Fruit fly (Drosophila melanogaster) whole organism, embryonic: Measurements from ENCODE around the gene ArfGAP1.

Experiments
- CG32532 ChIP-seq: fragments of 200-800 bp; sonication (Bioruptor generic); IDR thresholded peaks from 2 replicates; pipeline ENCODE4 v1.3.6; 2022; ENCODE audit warnings: missing biosample characterization, missing genetic modification characterization
- peb ChIP-seq: fragments of 200-800 bp; sonication (Bioruptor generic); IDR thresholded peaks from 2 replicates; pipeline ENCODE4 v1.3.6; 2022; ENCODE audit warnings: missing biosample characterization, missing genetic modification characterization

dm6 chr3L:12432392-12433012, 15.1 kb upstream of the ArfGAP1 start, which contains the start of gene toe:
- no peak for TF ChIP-seq peb
- no peak for TF ChIP-seq CG32532 (GFP tag; lab: Robert Waterston, UW)
